Worm (Caenorhabditis elegans) whole organism, late embryonic: ENCODE measurements around the gene C02H6.3.

Source experiments
- F13H6.1 ChIP-seq: sonication (generic microtip); optimal IDR thresholded peaks from 2 replicates; lab custom pipeline; 2016; ENCODE audit warnings: missing genetic modification characterization, missing compliant biosample characterization
- K02D7.2 ChIP-seq: sonication (generic microtip); optimal IDR thresholded peaks from 2 replicates; lab custom pipeline; 2017; ENCODE audit warnings: mild to moderate bottlenecking, missing genetic modification characterization, missing compliant biosample characterization
- K09A11.1 ChIP-seq: sonication (generic microtip); optimal IDR thresholded peaks from 2 replicates; lab custom pipeline; 2017; ENCODE audit warnings: antibody characterized with exemption, mild to moderate bottlenecking, missing genetic modification characterization, missing compliant biosample characterization; ENCODE audit not compliant: insufficient read depth
- Y22D7AL.16 ChIP-seq: sonication (generic microtip); optimal IDR thresholded peaks from 2 replicates; lab custom pipeline; 2016; ENCODE audit warnings: missing genetic modification characterization, missing compliant biosample characterization
- ama-1 ChIP-seq: fragments of 150-350 bp; optimal IDR thresholded peaks from 2 replicates; lab custom pipeline; 2014
- ceh-19 ChIP-seq: fragments of 200-800 bp; sonication (Bioruptor generic); optimal IDR thresholded peaks from 2 replicates; lab custom pipeline; 2018; ENCODE audit warnings: mild to moderate bottlenecking, missing genetic modification characterization, missing compliant biosample characterization
- ceh-2 ChIP-seq: sonication (generic microtip); optimal IDR thresholded peaks from 2 replicates; lab custom pipeline; 2016; ENCODE audit warnings: missing genotype, missing genetic modification characterization, missing compliant biosample characterization
- ceh-22 ChIP-seq: sonication (generic microtip); optimal IDR thresholded peaks from 2 replicates; lab custom pipeline; 2017; ENCODE audit warnings: missing biosample characterization, missing genetic modification characterization
- ceh-24 ChIP-seq: sonication (generic microtip); optimal IDR thresholded peaks from 2 replicates; lab custom pipeline; 2016; ENCODE audit warnings: mild to moderate bottlenecking, missing genetic modification characterization, missing compliant biosample characterization
- ceh-31 ChIP-seq: sonication (generic microtip); optimal IDR thresholded peaks from 2 replicates; lab custom pipeline; 2016; ENCODE audit warnings: missing genetic modification characterization, missing compliant biosample characterization
- ceh-45 ChIP-seq: fragments of 200-800 bp; sonication (Bioruptor generic); IDR thresholded peaks from 2 replicates; pipeline ENCODE4 v1.3.6; 2022; ENCODE audit warnings: missing genetic modification reagents, missing genetic modification characterization, missing compliant biosample characterization
- che-1 ChIP-seq: sonication (generic microtip); optimal IDR thresholded peaks from 2 replicates; lab custom pipeline; 2016; ENCODE audit warnings: mild to moderate bottlenecking, missing genetic modification characterization, missing compliant biosample characterization
- dmd-4 ChIP-seq: sonication (generic microtip); optimal IDR thresholded peaks from 2 replicates; lab custom pipeline; 2016; ENCODE audit warnings: borderline replicate concordance, missing genetic modification characterization, missing compliant biosample characterization
- dve-1 ChIP-seq: sonication (generic microtip); optimal IDR thresholded peaks from 2 replicates; lab custom pipeline; 2017; ENCODE audit warnings: antibody characterized with exemption, mild to moderate bottlenecking, missing genetic modification characterization, missing compliant biosample characterization
- ets-4 ChIP-seq: sonication (generic microtip); optimal IDR thresholded peaks from 2 replicates; lab custom pipeline; 2016; ENCODE audit warnings: missing genetic modification characterization, missing compliant biosample characterization
- gmeb-2 ChIP-seq: sonication (generic microtip); optimal IDR thresholded peaks from 2 replicates; lab custom pipeline; 2016; ENCODE audit warnings: missing genetic modification characterization, inconsistent platforms, missing compliant biosample characterization
- hlh-30 ChIP-seq: sonication (generic microtip); optimal IDR thresholded peaks from 2 replicates; lab custom pipeline; 2017; ENCODE audit warnings: antibody characterized with exemption, missing genetic modification characterization, missing compliant biosample characterization; ENCODE audit not compliant: insufficient read depth
- hlh-8 ChIP-seq: sonication (generic microtip); optimal IDR thresholded peaks from 2 replicates; lab custom pipeline; 2016; ENCODE audit warnings: missing genotype, missing genetic modification characterization, missing compliant biosample characterization
- lim-6 ChIP-seq: sonication (generic microtip); optimal IDR thresholded peaks from 2 replicates; lab custom pipeline; 2016; ENCODE audit warnings: missing genetic modification characterization, missing compliant biosample characterization
- madf-2 ChIP-seq: sonication (generic microtip); optimal IDR thresholded peaks from 2 replicates; lab custom pipeline; 2017; ENCODE audit warnings: missing genetic modification characterization, missing compliant biosample characterization
- mec-3 ChIP-seq: sonication (generic microtip); optimal IDR thresholded peaks from 2 replicates; lab custom pipeline; 2016; ENCODE audit warnings: borderline replicate concordance, missing genetic modification characterization, missing compliant biosample characterization
- nfya-1 ChIP-seq: sonication (generic microtip); optimal IDR thresholded peaks from 2 replicates; lab custom pipeline; 2017; ENCODE audit warnings: missing genetic modification characterization, mild to moderate bottlenecking, missing compliant biosample characterization, antibody characterized with exemption, moderate library complexity
- nhr-11 ChIP-seq: fragments of 150-350 bp; optimal IDR thresholded peaks from 2 replicates; lab custom pipeline; 2014; ENCODE audit warnings: missing biosample characterization, missing genetic modification characterization
- nhr-232 ChIP-seq: sonication (generic microtip); optimal IDR thresholded peaks from 2 replicates; lab custom pipeline; 2016; ENCODE audit warnings: missing genetic modification characterization, missing compliant biosample characterization
- npax-4 ChIP-seq: sonication (generic microtip); optimal IDR thresholded peaks from 2 replicates; lab custom pipeline; 2016; ENCODE audit warnings: missing genetic modification characterization, missing compliant biosample characterization
- pag-3 ChIP-seq: sonication (generic microtip); optimal IDR thresholded peaks from 2 replicates; lab custom pipeline; 2016; ENCODE audit warnings: missing compliant biosample characterization, missing genetic modification characterization, borderline replicate concordance
- pax-1 ChIP-seq: fragments of 150-350 bp; optimal IDR thresholded peaks from 2 replicates; lab custom pipeline; 2014; ENCODE audit warnings: missing biosample characterization, missing genetic modification characterization
- pha-4 ChIP-seq: fragments of 150-350 bp; optimal IDR thresholded peaks from 2 replicates; lab custom pipeline; 2018; ENCODE audit warnings: missing biosample characterization, missing genetic modification reagents, missing genetic modification characterization
- pqm-1 ChIP-seq: sonication (generic microtip); optimal IDR thresholded peaks from 2 replicates; lab custom pipeline; 2016; ENCODE audit warnings: missing genetic modification characterization, missing compliant biosample characterization
- pros-1 ChIP-seq: fragments of 150-350 bp; optimal IDR thresholded peaks from 2 replicates; lab custom pipeline; 2014; ENCODE audit warnings: missing biosample characterization, missing genetic modification reagents, missing genetic modification characterization
- sox-2 ChIP-seq: fragments of 200-800 bp; sonication (Bioruptor generic); IDR thresholded peaks from 2 replicates; pipeline ENCODE4 v1.3.6; 2022; ENCODE audit warnings: missing genetic modification reagents, missing genetic modification characterization, missing compliant biosample characterization
- sox-4 ChIP-seq: sonication (generic microtip); optimal IDR thresholded peaks from 2 replicates; lab custom pipeline; 2017; ENCODE audit warnings: mild to moderate bottlenecking, missing genetic modification characterization, inconsistent platforms, missing compliant biosample characterization
- ttx-3 ChIP-seq: sonication (generic microtip); optimal IDR thresholded peaks from 2 replicates; lab custom pipeline; 2016; ENCODE audit warnings: missing genetic modification reagents, missing genetic modification characterization, missing compliant biosample characterization
- unc-42 ChIP-seq: sonication (generic microtip); optimal IDR thresholded peaks from 2 replicates; lab custom pipeline; 2016; ENCODE audit warnings: missing genotype, missing genetic modification characterization, missing compliant biosample characterization
- unc-55 ChIP-seq: sonication (generic microtip); optimal IDR thresholded peaks from 2 replicates; lab custom pipeline; 2017; ENCODE audit warnings: missing biosample characterization, missing genetic modification reagents, missing genetic modification characterization
- ztf-16 ChIP-seq: sonication (generic microtip); optimal IDR thresholded peaks from 2 replicates; lab custom pipeline; 2017; ENCODE audit warnings: missing genetic modification characterization, missing compliant biosample characterization

Gene C02H6.3

ce11 chrV:7387755-7388154 is at the start of gene C02H6.3:
TSS of gene C02H6.3 (minus strand) at chrV:7387855.
- TF ChIP-seq madf-2 (tag; lab: Kevin White, UChicago) (no peak), K02D7.2 (tag; lab: Kevin White, UChicago) (no peak), hlh-8 (tag; lab: Kevin White, UChicago) (no peak), che-1 (no peak), unc-42 (no peak), ceh-22 (tag; lab: Kevin White, UChicago) (no peak), F13H6.1 (tag; lab: Kevin White, UChicago) (no peak), ceh-2 (no peak), sox-2 (GFP tag; lab: Robert Waterston, UW) (no peak), hlh-30 (tag; lab: Kevin White, UChicago) (no peak), pros-1 (tag; lab: Kevin White, UChicago) (no peak), ceh-31 (tag; lab: Kevin White, UChicago) (no peak), dmd-4 (tag; lab: Kevin White, UChicago) (no peak)
- TF ChIP-seq, all 69 proteins: peak for 0

DNA sequence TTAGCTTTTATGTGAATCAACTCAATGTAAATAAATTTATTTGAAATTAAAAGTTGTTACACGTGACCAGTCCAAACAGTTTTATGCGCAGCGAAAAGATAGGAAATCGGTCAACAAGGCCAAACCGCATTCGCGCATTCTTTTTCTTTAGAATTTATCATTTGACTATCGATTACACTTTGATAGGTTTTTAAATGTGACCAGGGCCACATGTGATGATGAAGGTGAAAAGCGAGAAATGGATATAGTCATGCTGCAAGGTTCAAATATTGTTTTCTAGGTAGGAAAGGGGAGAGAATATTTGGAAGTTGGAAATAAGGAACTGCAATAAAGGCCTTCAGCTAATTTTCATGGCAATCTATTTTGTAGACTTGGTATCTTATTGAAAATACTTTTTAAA is 49.3 kb upstream of the C02H6.3 start:
- TF ChIP-seq pqm-1 (tag; lab: Kevin White, UChicago) = no peak
- no peak for TF ChIP-seq madf-2 (tag; lab: Kevin White, UChicago)
- no peak for TF ChIP-seq ets-4
- no peak for TF ChIP-seq ztf-16
- TF ChIP-seq ceh-45 (GFP tag; lab: Robert Waterston, UW) = no peak

DNA sequence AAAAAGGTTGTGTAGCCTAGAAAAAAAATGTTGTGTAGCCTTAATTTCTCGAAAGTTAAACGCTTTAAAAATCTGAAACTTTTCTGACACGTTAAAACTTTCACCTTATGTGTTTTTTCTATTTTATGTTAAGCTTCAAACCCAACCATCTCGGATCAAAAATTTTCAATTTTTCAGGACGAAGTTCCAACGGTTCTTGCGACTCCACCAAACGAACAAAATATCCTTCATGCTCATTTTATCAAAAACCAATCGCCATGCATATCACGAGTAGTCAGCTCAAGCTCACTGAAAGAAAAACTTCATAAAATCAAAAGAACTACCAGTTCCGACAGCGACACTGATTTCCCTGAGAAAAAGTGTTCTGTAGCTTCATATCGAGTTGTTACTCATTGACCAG is 48.9 kb upstream of the C02H6.3 start:
- TF ChIP-seq gmeb-2 (no peak), lim-6 (tag; lab: Kevin White, UChicago) (no peak), ceh-45 (GFP tag; lab: Robert Waterston, UW) (no peak), ztf-16 (no peak), nfya-1 (tag; lab: Kevin White, UChicago) (no peak), mec-3 (tag; lab: Kevin White, UChicago) (no peak), sox-4 (no peak), pax-1 (tag; lab: Kevin White, UChicago) (no peak), K09A11.1 (no peak), Y22D7AL.16 (tag; lab: Kevin White, UChicago) (no peak), ama-1 (lab: Kevin White, UChicago) (no peak), dve-1 (tag; lab: Kevin White, UChicago) (no peak), unc-55 (GFP tag; lab: Kevin White, UChicago) (no peak), nhr-232 (no peak), pros-1 (tag; lab: Kevin White, UChicago) (no peak), ttx-3 (tag; lab: Kevin White, UChicago) (no peak)

DNA sequence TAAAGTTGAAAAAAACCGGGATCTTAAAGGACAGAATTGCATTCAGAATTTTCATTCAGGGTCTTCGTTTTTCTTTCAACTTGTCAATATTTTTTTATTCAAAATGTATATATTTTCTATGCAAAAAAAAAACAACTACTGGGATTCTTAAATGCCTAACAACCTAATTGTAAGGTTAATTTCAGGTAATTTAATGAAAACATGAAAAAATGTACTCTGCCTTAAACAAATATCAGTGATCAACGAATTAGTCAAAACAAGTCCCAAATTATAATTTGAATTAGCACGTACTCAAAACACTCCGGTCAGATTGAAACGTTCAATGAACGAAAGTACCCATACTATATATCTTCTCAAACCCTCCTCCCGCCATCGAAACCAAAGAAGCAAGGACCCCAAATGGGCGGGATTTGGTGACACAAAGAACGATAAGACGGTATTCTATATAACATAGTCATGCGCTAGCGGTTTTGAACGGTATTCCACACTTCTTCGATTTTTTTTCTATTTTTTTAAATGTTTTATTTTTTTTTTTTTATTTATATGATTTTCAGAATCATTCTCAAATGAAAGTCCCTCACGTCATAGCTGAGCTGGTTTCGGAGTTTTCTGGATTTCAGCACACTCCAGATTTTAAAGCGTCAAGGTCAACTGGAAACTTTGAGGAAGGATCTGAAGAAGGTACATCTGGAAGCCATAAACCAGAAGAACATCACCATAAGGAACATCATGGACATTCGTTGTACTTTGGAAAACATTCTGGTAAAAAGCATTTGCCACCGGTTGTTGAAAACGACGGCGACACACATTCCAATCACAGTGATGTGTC is 47.9 kb upstream of the C02H6.3 start, which contains the start of the genes ddo-2 and F25E5.8:
Gene ddo-2, minus strand, starts transcription at position 330 of the 829 bp plus-strand sequence.
Gene F25E5.8, plus strand, starts transcription at position 555 of the 829 bp plus-strand sequence.
- TF ChIP-seq ztf-16 (no peak), ceh-19 (GFP tag; lab: Kevin White, UChicago) (no peak), K09A11.1 (no peak), dve-1 (tag; lab: Kevin White, UChicago) (no peak), nhr-232 (no peak), ceh-24 (tag; lab: Kevin White, UChicago) (no peak), npax-4 (tag; lab: Kevin White, UChicago) (no peak), madf-2 (tag; lab: Kevin White, UChicago) (no peak), pha-4 (tag; lab: Kevin White, UChicago) (no peak), pag-3 (tag; lab: Kevin White, UChicago) (no peak), nhr-11 (tag; lab: Kevin White, UChicago) (no peak), pax-1 (tag; lab: Kevin White, UChicago) (no peak)
